Worm (Caenorhabditis elegans) whole organism, L3 larva: Measurements from ENCODE around the gene srw-7.

Source experiments
- R02D3.7 ChIP-seq: fragments of 150-350 bp; optimal IDR thresholded peaks from 2 replicates; lab custom pipeline; 2014; ENCODE audit warnings: missing biosample characterization, missing genetic modification characterization
- ZK546.5 ChIP-seq: sonication (generic microtip); optimal IDR thresholded peaks from 2 replicates; lab custom pipeline; 2017; ENCODE audit warnings: missing biosample characterization, missing genetic modification characterization
- aly-2 ChIP-seq: fragments of 150-350 bp; optimal IDR thresholded peaks from 2 replicates; lab custom pipeline; 2014; ENCODE audit warnings: missing biosample characterization, missing genetic modification characterization
- ama-1 ChIP-seq: fragments of 150-350 bp; optimal IDR thresholded peaks from 2 replicates; lab custom pipeline; 2018
- ceh-28 ChIP-seq: fragments of 150-350 bp; optimal IDR thresholded peaks from 2 replicates; lab custom pipeline; 2014; ENCODE audit warnings: missing biosample characterization, missing genetic modification reagents, missing genetic modification characterization
- ceh-9 ChIP-seq: sonication (generic microtip); optimal IDR thresholded peaks from 2 replicates; lab custom pipeline; 2018; ENCODE audit warnings: missing biosample characterization, missing genetic modification characterization
- daf-12 ChIP-seq: fragments of 150-350 bp; optimal IDR thresholded peaks from 2 replicates; lab custom pipeline; 2014; ENCODE audit warnings: missing biosample characterization, missing genetic modification reagents, missing genetic modification characterization
- elt-1 ChIP-seq: fragments of 150-350 bp; optimal IDR thresholded peaks from 2 replicates; lab custom pipeline; 2014; ENCODE audit warnings: missing biosample characterization, missing genetic modification characterization
- elt-2 ChIP-seq: sonication (generic microtip); optimal IDR thresholded peaks from 2 replicates; lab custom pipeline; 2016; ENCODE audit warnings: missing genetic modification reagents, mild to moderate bottlenecking, missing genetic modification characterization, missing compliant biosample characterization
- fos-1 ChIP-seq: fragments of 150-350 bp; optimal IDR thresholded peaks from 2 replicates; lab custom pipeline; 2014; ENCODE audit warnings: missing biosample characterization, missing genetic modification characterization
- hmg-11 ChIP-seq: sonication (generic microtip); optimal IDR thresholded peaks from 2 replicates; lab custom pipeline; 2016; ENCODE audit warnings: missing genetic modification characterization, missing compliant biosample characterization
- jun-1 ChIP-seq: fragments of 150-350 bp; optimal IDR thresholded peaks from 2 replicates; lab custom pipeline; 2014; ENCODE audit warnings: missing biosample characterization, missing genetic modification reagents, missing genetic modification characterization
- lin-15B ChIP-seq: fragments of 150-350 bp; optimal IDR thresholded peaks from 2 replicates; lab custom pipeline; 2014; ENCODE audit warnings: missing biosample characterization, missing genetic modification characterization
- lin-39 ChIP-seq: fragments of 150-350 bp; optimal IDR thresholded peaks from 2 replicates; lab custom pipeline; 2018; ENCODE audit warnings: missing biosample characterization, missing genetic modification reagents, missing genetic modification characterization
- mdl-1 ChIP-seq: fragments of 150-350 bp; optimal IDR thresholded peaks from 2 replicates; lab custom pipeline; 2014; ENCODE audit warnings: missing biosample characterization, missing genetic modification characterization
- nfya-1 ChIP-seq: sonication (generic microtip); optimal IDR thresholded peaks from 2 replicates; lab custom pipeline; 2017; ENCODE audit warnings: missing genetic modification characterization, mild to moderate bottlenecking, missing compliant biosample characterization, antibody characterized with exemption, moderate library complexity; ENCODE audit not compliant: insufficient read depth
- nhr-11 ChIP-seq: fragments of 150-350 bp; optimal IDR thresholded peaks from 2 replicates; lab custom pipeline; 2014; ENCODE audit warnings: missing biosample characterization, missing genetic modification characterization
- nhr-23 ChIP-seq: fragments of 150-350 bp; optimal IDR thresholded peaks from 2 replicates; lab custom pipeline; 2014; ENCODE audit warnings: missing biosample characterization, missing genetic modification reagents, missing genetic modification characterization
- nhr-25 ChIP-seq: sonication (generic microtip); optimal IDR thresholded peaks from 2 replicates; lab custom pipeline; 2017; ENCODE audit warnings: missing biosample characterization, missing genetic modification characterization
- nhr-28 ChIP-seq: fragments of 150-350 bp; optimal IDR thresholded peaks from 2 replicates; lab custom pipeline; 2014; ENCODE audit warnings: missing biosample characterization, missing genetic modification characterization
- nhr-43 ChIP-seq: sonication (generic microtip); optimal IDR thresholded peaks from 2 replicates; lab custom pipeline; 2016; ENCODE audit warnings: mild to moderate bottlenecking, missing genetic modification characterization, missing compliant biosample characterization; ENCODE audit not compliant: poor library complexity, severe bottlenecking
- nhr-76 ChIP-seq: fragments of 150-350 bp; sonication (generic microtip); optimal IDR thresholded peaks from 5 replicates; lab custom pipeline; 2014; ENCODE audit warnings: missing biosample characterization, missing genetic modification characterization
- nhr-77 ChIP-seq: fragments of 150-350 bp; optimal IDR thresholded peaks from 2 replicates; lab custom pipeline; 2014; ENCODE audit warnings: missing biosample characterization, missing genetic modification characterization
- pha-4 ChIP-seq: fragments of 150-350 bp; optimal IDR thresholded peaks from 2 replicates; lab custom pipeline; 2014; ENCODE audit warnings: missing biosample characterization, missing genetic modification reagents, missing genetic modification characterization
- pqm-1 ChIP-seq: fragments of 150-350 bp; optimal IDR thresholded peaks from 2 replicates; lab custom pipeline; 2017; ENCODE audit warnings: missing biosample characterization, missing genetic modification characterization, inconsistent platforms
- sea-2 ChIP-seq: fragments of 150-350 bp; sonication (generic microtip); optimal IDR thresholded peaks from 4 replicates; lab custom pipeline; 2014; ENCODE audit warnings: missing biosample characterization, missing genetic modification reagents, missing genetic modification characterization
- skn-1 ChIP-seq: fragments of 150-350 bp; optimal IDR thresholded peaks from 2 replicates; lab custom pipeline; 2014; ENCODE audit warnings: missing biosample characterization, missing genetic modification characterization
- snpc-4 ChIP-seq: fragments of 150-350 bp; optimal IDR thresholded peaks from 2 replicates; lab custom pipeline; 2014; ENCODE audit warnings: missing biosample characterization, missing genetic modification characterization
- tbx-2 ChIP-seq: sonication (generic microtip); optimal IDR thresholded peaks from 2 replicates; lab custom pipeline; 2016; ENCODE audit warnings: mild to moderate bottlenecking, missing genetic modification characterization, missing compliant biosample characterization
- unc-39 ChIP-seq: sonication (generic microtip); optimal IDR thresholded peaks from 4 replicates; lab custom pipeline; 2017; ENCODE audit warnings: missing biosample characterization, missing genetic modification characterization
- zag-1 ChIP-seq: fragments of 150-350 bp; optimal IDR thresholded peaks from 2 replicates; lab custom pipeline; 2014; ENCODE audit warnings: missing biosample characterization, missing genetic modification characterization
- ztf-11 ChIP-seq: fragments of 150-350 bp; optimal IDR thresholded peaks from 2 replicates; lab custom pipeline; 2014; ENCODE audit warnings: missing biosample characterization, missing genetic modification characterization
- ztf-4 ChIP-seq: fragments of 150-350 bp; optimal IDR thresholded peaks from 2 replicates; lab custom pipeline; 2014; ENCODE audit warnings: missing biosample characterization, missing genetic modification characterization

The srw-7 gene

DNA sequence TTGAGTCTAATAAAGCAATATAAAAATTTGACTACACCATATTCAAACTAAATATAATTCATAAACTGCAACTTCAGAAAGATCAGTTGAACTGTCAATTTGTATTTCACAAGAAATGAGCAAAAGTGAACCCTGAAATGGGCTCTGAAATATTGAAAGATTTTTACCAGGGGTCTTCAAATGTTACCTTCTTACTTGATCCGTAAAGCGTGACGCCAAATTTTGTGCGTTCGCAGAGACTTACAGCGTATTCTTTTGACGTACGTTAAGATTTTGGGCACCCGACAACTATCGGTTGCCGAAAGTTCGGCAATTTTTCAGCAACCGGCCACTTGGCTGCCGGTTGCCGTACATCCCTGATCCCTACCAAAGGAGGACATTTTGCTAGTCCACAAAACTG, 4.0 kb downstream of the srw-7 start:
- TF ChIP-seq pha-4 (tag; lab: Kevin White, UChicago) (no peak), nhr-77 (tag; lab: Kevin White, UChicago) (no peak), snpc-4 (tag; lab: Kevin White, UChicago) (no peak), ceh-9 (tag; lab: Kevin White, UChicago) (no peak), nhr-28 (tag; lab: Kevin White, UChicago) (no peak), jun-1 (tag; lab: Kevin White, UChicago) (no peak), nhr-23 (no peak), sea-2 (no peak), ztf-4 (tag; lab: Kevin White, UChicago) (no peak), aly-2 (tag; lab: Kevin White, UChicago) (no peak), elt-2 (tag; lab: Kevin White, UChicago) (no peak), pqm-1 (tag; lab: Kevin White, UChicago) (no peak), nhr-11 (tag; lab: Kevin White, UChicago) (no peak), ceh-28 (tag; lab: Kevin White, UChicago) (no peak), zag-1 (tag; lab: Kevin White, UChicago) (no peak), ama-1 (lab: Kevin White, UChicago) (no peak), nhr-43 (no peak)

DNA sequence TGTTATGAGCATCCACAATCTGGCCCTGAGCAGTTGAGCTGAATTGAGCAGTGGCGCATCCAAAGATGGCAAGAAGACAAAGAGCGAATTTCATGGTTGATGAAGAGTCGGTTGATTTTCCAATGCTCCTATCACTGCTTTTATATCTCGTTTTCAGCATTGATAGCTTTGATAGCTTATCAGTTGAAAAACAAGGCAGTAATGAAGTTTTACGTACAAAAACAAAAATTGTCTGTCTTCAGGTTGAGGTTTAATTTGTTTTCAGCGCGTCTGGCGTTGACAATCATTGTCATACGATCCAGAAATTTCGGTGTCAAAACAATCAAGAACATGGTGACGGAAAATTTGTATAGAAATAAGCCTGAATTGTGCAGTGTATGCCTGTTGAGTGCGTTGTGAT, 5.5 kb downstream of the srw-7 start, which contains the start of gene scl-13:
Gene scl-13, minus strand, starts transcription at position 101 of the 400 bp plus-strand sequence.
- TF ChIP-seq aly-2 (tag; lab: Kevin White, UChicago) (no peak), pha-4 (tag; lab: Kevin White, UChicago) (no peak), elt-1 (no peak), tbx-2 (tag; lab: Kevin White, UChicago) (no peak), lin-39 (tag; lab: Kevin White, UChicago) (no peak), fos-1 (tag; lab: Kevin White, UChicago) (no peak), zag-1 (tag; lab: Kevin White, UChicago) (no peak), ceh-9 (tag; lab: Kevin White, UChicago) (no peak), jun-1 (tag; lab: Kevin White, UChicago) (no peak), ztf-11 (no peak), ama-1 (lab: Kevin White, UChicago) (no peak), daf-12 (tag; lab: Kevin White, UChicago) (no peak), nhr-28 (tag; lab: Kevin White, UChicago) (no peak), skn-1 (tag; lab: Kevin White, UChicago) (no peak), sea-2 (no peak), ZK546.5 (tag; lab: Kevin White, UChicago) (no peak), unc-39 (tag; lab: Kevin White, UChicago) (no peak)

DNA sequence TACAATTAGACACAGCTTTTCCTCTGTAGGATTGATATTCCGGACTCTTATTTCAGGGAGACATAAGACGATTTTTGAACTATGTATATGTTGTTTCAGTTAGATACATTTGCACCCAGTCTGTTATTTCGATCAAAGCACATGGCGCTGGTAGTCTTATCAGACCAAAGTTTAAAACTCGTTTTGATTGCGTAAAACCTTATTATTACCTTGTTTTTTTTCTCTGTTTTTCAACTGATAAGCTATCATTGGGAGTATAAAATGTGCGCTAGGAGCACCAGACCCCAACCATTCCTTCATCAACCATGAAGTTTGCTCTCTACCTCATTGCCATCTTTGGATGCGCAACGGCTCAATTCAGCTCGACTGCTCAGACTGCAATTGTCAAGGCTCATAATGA, 6.2 kb downstream of the srw-7 start, which contains the start of gene scl-12:
Gene scl-12, plus strand, starts transcription at position 301 of the 400 bp plus-strand sequence.
- TF ChIP-seq pqm-1 (tag; lab: Kevin White, UChicago), result peak; percentile 47
- TF ChIP-seq elt-2 (tag; lab: Kevin White, UChicago), result no peak

DNA sequence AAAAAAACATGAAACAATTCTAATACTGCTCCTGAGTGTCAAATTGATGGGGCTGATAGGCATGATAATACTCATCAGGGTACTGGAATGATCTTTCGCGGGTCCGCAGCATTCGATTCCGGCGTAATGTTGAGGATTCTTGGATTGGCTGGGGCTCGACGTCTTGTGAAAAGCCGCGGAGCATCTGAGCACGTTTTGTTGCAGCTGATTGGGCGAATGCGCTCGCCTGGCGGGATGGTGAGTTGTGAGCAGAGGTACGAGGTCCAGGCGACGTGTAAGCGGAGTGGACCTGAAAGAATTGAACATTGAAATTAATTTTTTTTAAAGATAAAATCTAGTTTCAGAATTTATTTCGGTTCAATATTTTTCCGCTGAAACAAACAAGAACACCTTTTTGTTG, 7.9 kb downstream of the srw-7 start:
- TF ChIP-seq ceh-28 (tag; lab: Kevin White, UChicago) (no peak), ztf-4 (tag; lab: Kevin White, UChicago) (no peak), nhr-11 (tag; lab: Kevin White, UChicago) (no peak), elt-2 (tag; lab: Kevin White, UChicago) (no peak), fos-1 (tag; lab: Kevin White, UChicago) (no peak), mdl-1 (tag; lab: Kevin White, UChicago) (no peak), lin-15B (no peak), hmg-11 (tag; lab: Kevin White, UChicago) (no peak), daf-12 (tag; lab: Kevin White, UChicago) (no peak)
- TF ChIP-seq, all 47 proteins: peak for 0

DNA sequence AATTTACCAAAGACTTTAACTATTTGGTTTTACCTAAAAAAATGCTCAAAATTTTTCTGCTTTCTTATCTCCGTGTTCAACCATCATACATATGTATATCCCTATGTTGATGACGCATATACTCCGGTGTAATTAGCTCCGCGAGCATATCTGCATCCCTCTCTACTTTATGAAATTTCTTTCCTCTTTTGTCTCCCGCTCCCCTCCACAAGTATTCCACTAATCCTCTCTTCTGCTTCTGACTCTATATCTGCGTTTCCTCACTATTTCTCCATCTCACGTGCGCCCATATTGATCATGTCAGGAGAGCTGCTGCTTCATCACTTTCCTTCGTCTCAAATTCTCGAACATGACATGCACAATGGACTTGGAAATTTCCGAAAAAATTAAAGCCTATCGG, 8.9 kb downstream of the srw-7 start, which contains the start of gene H10D18.1:
Gene H10D18.1, plus strand, starts transcription at position 277 of the 400 bp plus-strand sequence.
- TF ChIP-seq R02D3.7 (tag; lab: Kevin White, UChicago) (no peak), nfya-1 (tag; lab: Kevin White, UChicago) (peak; percentile 33)

DNA sequence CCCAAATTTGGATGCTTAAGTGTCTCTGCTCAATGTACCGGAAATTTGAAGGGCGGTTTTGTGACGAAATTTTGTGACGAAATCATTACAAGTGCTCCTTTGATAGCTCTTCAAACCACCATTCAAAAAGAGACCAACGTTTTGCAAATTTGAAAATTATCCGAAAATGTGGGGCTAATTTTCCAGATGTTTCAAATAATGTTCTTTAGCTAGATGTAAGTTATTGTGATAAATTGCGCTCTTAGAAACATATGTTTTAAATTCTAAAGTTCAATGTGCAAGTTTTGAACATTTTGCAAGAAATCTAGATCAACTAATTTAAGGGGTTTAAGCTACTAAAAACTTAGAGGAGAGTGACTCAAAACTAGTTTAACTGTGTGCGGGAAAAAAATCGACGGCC, 14.8 kb downstream of the srw-7 start:
- TF ChIP-seq ZK546.5 (tag; lab: Kevin White, UChicago) (no peak), nhr-76 (no peak), pha-4 (tag; lab: Kevin White, UChicago) (no peak), nhr-25 (no peak), sea-2 (no peak), ztf-11 (no peak), skn-1 (tag; lab: Kevin White, UChicago) (no peak), ceh-9 (tag; lab: Kevin White, UChicago) (no peak)
